Fruit fly (Drosophila melanogaster) whole organism, adult: ENCODE results near the gene RhoGEF3.

Experiments used
- CG11617 ChIP-seq: fragments of 200-800 bp; sonication (Bioruptor generic); optimal IDR thresholded peaks from 2 replicates; lab custom pipeline; 2017; ENCODE audit warnings: mild to moderate bottlenecking, missing biosample characterization, missing genetic modification reagents, missing genetic modification characterization
- CG12768 ChIP-seq: fragments of 200-800 bp; sonication (Bioruptor generic); optimal IDR thresholded peaks from 2 replicates; lab custom pipeline; 2017; ENCODE audit warnings: missing biosample characterization, missing genetic modification characterization, mild to moderate bottlenecking, moderate library complexity, missing genetic modification reagents
- CG14711 ChIP-seq: fragments of 200-800 bp; sonication (Bioruptor generic); optimal IDR thresholded peaks from 2 replicates; lab custom pipeline; 2018; ENCODE audit warnings: missing biosample characterization, mild to moderate bottlenecking, missing genetic modification characterization, moderate library complexity
- CG33017 ChIP-seq: fragments of 200-800 bp; sonication (Bioruptor generic); optimal IDR thresholded peaks from 2 replicates; lab custom pipeline; 2018; ENCODE audit warnings: missing biosample characterization, mild to moderate bottlenecking, missing genetic modification characterization, moderate library complexity
- CG5204 ChIP-seq: fragments of 200-800 bp; sonication (Bioruptor generic); optimal IDR thresholded peaks from 2 replicates; lab custom pipeline; 2016; ENCODE audit warnings: missing biosample characterization, missing genetic modification characterization
- CG7045 ChIP-seq: fragments of 200-800 bp; sonication (Bioruptor generic); optimal IDR thresholded peaks from 2 replicates; lab custom pipeline; 2017; ENCODE audit warnings: missing biosample characterization, mild to moderate bottlenecking, missing genetic modification characterization
- CG7101 ChIP-seq: fragments of 200-800 bp; sonication (Bioruptor generic); optimal IDR thresholded peaks from 2 replicates; lab custom pipeline; 2018; ENCODE audit warnings: missing biosample characterization, mild to moderate bottlenecking, missing genetic modification characterization, moderate library complexity
- Clk ChIP-seq: fragments of 200-800 bp; sonication (Bioruptor generic); optimal IDR thresholded peaks from 2 replicates; lab custom pipeline; 2017; ENCODE audit warnings: missing biosample characterization, missing genetic modification characterization
- Crg-1 ChIP-seq: fragments of 200-800 bp; sonication (Bioruptor generic); optimal IDR thresholded peaks from 2 replicates; lab custom pipeline; 2016; ENCODE audit warnings: missing biosample characterization, missing genetic modification characterization
- Hr96 ChIP-seq: fragments of 200-800 bp; sonication (Bioruptor generic); optimal IDR thresholded peaks from 2 replicates; lab custom pipeline; 2016; ENCODE audit warnings: missing biosample characterization, missing genetic modification characterization
- Mnt ChIP-seq: fragments of 200-800 bp; sonication (Bioruptor generic); optimal IDR thresholded peaks from 2 replicates; lab custom pipeline; 2016; ENCODE audit warnings: missing biosample characterization, mild to moderate bottlenecking, missing genetic modification characterization
- bab1 ChIP-seq: fragments of 200-800 bp; sonication (Bioruptor generic); optimal IDR thresholded peaks from 3 replicates; lab custom pipeline; 2019; ENCODE audit warnings: missing biosample characterization, mild to moderate bottlenecking, missing genetic modification characterization, moderate library complexity
- cic ChIP-seq: fragments of 200-800 bp; sonication (Bioruptor generic); optimal IDR thresholded peaks from 2 replicates; lab custom pipeline; 2017; ENCODE audit warnings: missing biosample characterization, mild to moderate bottlenecking, missing genetic modification characterization, moderate library complexity
- cnc ChIP-seq, 2 experiments: fragments of >200 bp; optimal IDR thresholded peaks; 2 replicates each; lab custom pipeline; 2017
- kay ChIP-seq: fragments of 200-800 bp; sonication (Bioruptor generic); peaks from one replicate; lab custom pipeline; 2016; ENCODE audit warnings: missing biosample characterization, missing genetic modification characterization, borderline replicate concordance
- ovo ChIP-seq: fragments of 200-800 bp; sonication (Bioruptor generic); optimal IDR thresholded peaks from 2 replicates; lab custom pipeline; 2016; ENCODE audit warnings: missing biosample characterization, missing genetic modification characterization
- pad ChIP-seq: fragments of 200-800 bp; sonication (Bioruptor generic); optimal IDR thresholded peaks from 3 replicates; lab custom pipeline; 2017; ENCODE audit warnings: missing biosample characterization, missing genetic modification characterization, mild to moderate bottlenecking, moderate library complexity, missing genetic modification reagents
- tj ChIP-seq: fragments of 200-800 bp; sonication (Bioruptor generic); optimal IDR thresholded peaks from 3 replicates; lab custom pipeline; 2017; ENCODE audit warnings: missing biosample characterization, mild to moderate bottlenecking, missing genetic modification characterization, moderate library complexity
- toe ChIP-seq: fragments of 200-800 bp; sonication (Bioruptor generic); optimal IDR thresholded peaks from 2 replicates; lab custom pipeline; 2016; ENCODE audit warnings: missing biosample characterization, missing genetic modification characterization

The RhoGEF3 gene

dm6 chr3L:297240-297639 lies 20.0 kb downstream of the RhoGEF3 start:
- no peak for TF ChIP-seq CG7045 (GFP tag; lab: Kevin White, UChicago)
- peak; percentile 24 for TF ChIP-seq kay

dm6 chr3L:298459-298858 lies 21.2 kb downstream of the RhoGEF3 start:
- TF ChIP-seq Mnt (GFP tag; lab: Kevin White, UChicago): no peak
- no peak for TF ChIP-seq CG33017 (tag; lab: Kevin White, UChicago)
- no peak for TF ChIP-seq Hr96 (GFP tag; lab: Kevin White, UChicago)
- TF ChIP-seq CG5204 (GFP tag; lab: Kevin White, UChicago): no peak

DNA sequence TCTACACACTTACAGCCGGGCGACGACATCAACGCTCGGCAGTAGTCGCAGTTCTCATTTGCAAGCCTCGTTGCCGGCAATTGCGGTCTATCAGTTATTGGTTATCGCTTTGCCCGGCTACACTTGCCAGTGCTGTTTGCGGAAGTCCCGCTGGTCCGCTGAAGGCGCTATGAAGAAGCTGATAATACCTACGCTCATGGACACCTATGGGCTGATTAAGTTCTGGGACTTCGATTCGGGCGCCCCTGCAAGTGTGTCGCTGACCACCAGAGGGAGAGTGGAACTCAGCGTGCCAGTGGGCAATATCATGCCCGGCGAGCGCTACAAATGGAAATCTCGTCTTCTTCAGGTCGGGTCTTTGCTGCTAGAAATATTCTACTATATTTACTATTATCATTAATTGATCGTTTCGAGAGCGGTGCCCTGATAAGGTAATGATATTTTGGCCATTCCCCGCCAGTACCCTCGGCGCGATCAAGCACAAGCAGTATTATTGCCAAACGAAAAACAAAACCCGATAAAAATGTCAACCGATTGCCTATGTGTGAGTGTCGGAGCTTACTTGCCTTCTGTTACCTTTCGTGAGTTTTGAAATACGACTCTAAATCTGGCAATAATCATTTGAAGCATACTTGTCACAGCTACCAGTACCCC lies 22.8 kb downstream of the RhoGEF3 start:
- TF ChIP-seq CG7101 (tag; lab: Kevin White, UChicago) (no peak), cic (GFP tag; lab: Kevin White, UChicago) (peak; percentile 38)

- TF ChIP-seq CG33017 (tag; lab: Kevin White, UChicago) (peak; percentile 23), cic (GFP tag; lab: Kevin White, UChicago) (peak; percentile 82), Crg-1 (GFP tag; lab: Kevin White, UChicago) (no peak), CG7101 (tag; lab: Kevin White, UChicago) (peak; percentile 2), CG12768 (peak; percentile 23), CG14711 (tag; lab: Kevin White, UChicago) (no peak), Mnt (GFP tag; lab: Kevin White, UChicago) (no peak), ovo (GFP tag; lab: Kevin White, UChicago) (no peak), CG11617 (no peak), cnc (optimal IDR thresholded peaks at IDR 0.05; lab: Kevin White, UChicago) (no peak), CG7045 (GFP tag; lab: Kevin White, UChicago) (no peak), bab1 (GFP tag; lab: Kevin White, UChicago) (peak; percentile 20)
Observed at dm6 chr3L:311607-312006, 34.4 kb downstream of the RhoGEF3 start.

- TF ChIP-seq CG14711 (tag; lab: Kevin White, UChicago): no peak
- no peak for TF ChIP-seq ovo (GFP tag; lab: Kevin White, UChicago)
- no peak for TF ChIP-seq cic (GFP tag; lab: Kevin White, UChicago)
- no peak for TF ChIP-seq kay
Observed at dm6 chr3L:312323-312722, 35.1 kb downstream of the RhoGEF3 start.

- no peak for TF ChIP-seq pad
- no peak for TF ChIP-seq ovo (GFP tag; lab: Kevin White, UChicago)
- TF ChIP-seq CG7101 (tag; lab: Kevin White, UChicago): no peak
- no peak for TF ChIP-seq bab1 (GFP tag; lab: Kevin White, UChicago)
- no peak for TF ChIP-seq toe (GFP tag; lab: Kevin White, UChicago)
- TF ChIP-seq cic (GFP tag; lab: Kevin White, UChicago): no peak
- TF ChIP-seq Hr96 (GFP tag; lab: Kevin White, UChicago): no peak
- no peak for TF ChIP-seq CG12768
- TF ChIP-seq CG11617: no peak
- no peak for TF ChIP-seq CG33017 (tag; lab: Kevin White, UChicago)
- TF ChIP-seq tj (GFP tag; lab: Kevin White, UChicago): no peak
Observed at dm6 chr3L:315140-315539, 37.9 kb downstream of the RhoGEF3 start.

DNA sequence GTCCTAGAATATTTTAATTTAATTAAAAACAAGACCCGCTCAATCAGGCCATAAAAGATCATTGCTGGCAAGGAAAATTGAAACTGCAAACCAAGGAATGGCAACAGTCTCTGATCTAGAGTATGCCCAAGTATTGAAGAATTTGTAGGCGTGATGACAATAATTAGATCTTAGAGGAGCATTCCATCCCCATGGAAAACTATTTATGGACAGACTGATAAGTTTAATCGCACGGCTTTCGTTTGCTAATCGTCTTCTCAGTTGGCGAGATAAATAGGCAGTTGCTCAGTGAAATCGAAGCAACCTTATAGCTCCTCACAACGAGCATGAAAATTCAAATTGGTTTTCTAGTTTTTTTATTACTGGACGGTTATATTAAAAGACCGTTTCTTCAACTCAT lies 39.5 kb downstream of the RhoGEF3 start, which contains the start of gene ddbt:
Gene ddbt, plus strand, starts transcription at position 301 of the 400 bp plus-strand sequence.
- TF ChIP-seq CG7101 (tag; lab: Kevin White, UChicago): no peak
- no peak for TF ChIP-seq CG11617
- no peak for TF ChIP-seq Clk
- TF ChIP-seq Mnt (GFP tag; lab: Kevin White, UChicago): no peak
- TF ChIP-seq kay: no peak
- TF ChIP-seq CG5204 (GFP tag; lab: Kevin White, UChicago): no peak
- TF ChIP-seq toe (GFP tag; lab: Kevin White, UChicago): no peak
- TF ChIP-seq pad: no peak
- TF ChIP-seq cic (GFP tag; lab: Kevin White, UChicago): no peak
- no peak for TF ChIP-seq CG12768
- TF ChIP-seq Crg-1 (GFP tag; lab: Kevin White, UChicago): no peak
- TF ChIP-seq CG33017 (tag; lab: Kevin White, UChicago): no peak
- no peak for TF ChIP-seq Hr96 (GFP tag; lab: Kevin White, UChicago)
- no peak for TF ChIP-seq CG14711 (tag; lab: Kevin White, UChicago)
- no peak for TF ChIP-seq CG7045 (GFP tag; lab: Kevin White, UChicago)
- TF ChIP-seq tj (GFP tag; lab: Kevin White, UChicago): no peak
- TF ChIP-seq cnc (optimal IDR thresholded peaks at IDR 0.05; lab: Kevin White, UChicago): no peak
- no peak for TF ChIP-seq ovo (GFP tag; lab: Kevin White, UChicago)
- no peak for TF ChIP-seq bab1 (GFP tag; lab: Kevin White, UChicago)
